Fruit fly (Drosophila melanogaster): ENCODE results near the gene ftz-f1.

DNA sequence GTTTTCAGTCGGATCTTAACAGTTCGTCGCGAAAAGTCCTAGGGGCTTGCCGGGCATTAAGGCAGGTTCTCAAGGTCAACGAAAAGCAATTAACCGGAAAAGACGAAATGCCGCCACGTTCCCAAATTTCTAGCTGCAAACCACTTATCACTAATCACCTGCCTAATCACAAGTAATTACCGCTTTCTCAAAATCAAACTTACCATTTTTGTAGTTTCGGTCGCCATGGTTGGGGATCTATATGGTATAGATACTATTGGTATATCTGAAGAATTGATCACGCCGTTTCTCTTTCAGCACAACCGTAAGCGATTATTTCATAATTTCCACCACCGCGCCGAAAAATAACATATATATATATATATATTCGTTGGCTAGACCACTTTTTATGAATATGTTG, 44.7 kb upstream of the ftz-f1 start:
- TF ChIP-seq CG4496 (GFP tag; IDR thresholded peaks at IDR 0.05) (no peak), CG34367 (tag; optimal IDR thresholded peaks at IDR 0.05) (no peak), gl (tag; optimal IDR thresholded peaks at IDR 0.05) (no peak)
